Fruit fly (Drosophila melanogaster): ENCODE measurements around the gene CG43182.
A peak's percentile ranks its signal among the peaks of the same experiment; 100 is the strongest.

Gene CG43182

dm6 chrX:338123-338527, 14.7 kb upstream of the CG43182 start (continued):
- TF ChIP-seq tna (GFP tag; IDR thresholded peaks at IDR 0.05; ENCODE audit: partially characterized antibody) (no peak), Side (GFP tag; optimal IDR thresholded peaks at IDR 0.05) (no peak), Lim3 (GFP tag; IDR thresholded peaks at IDR 0.05) (no peak), Atf-2 (GFP tag; optimal IDR thresholded peaks at IDR 0.05) (no peak), ara (GFP tag; IDR thresholded peaks at IDR 0.05) (no peak), jumu (GFP tag; optimal IDR thresholded peaks at IDR 0.05) (no peak), repo (GFP tag; optimal IDR thresholded peaks at IDR 0.05) (no peak), CG1233 (GFP tag; optimal IDR thresholded peaks at IDR 0.05) (peak; percentile 68), lmd (GFP tag; IDR thresholded peaks at IDR 0.05) (peak; percentile 64), CG13296 (GFP tag; optimal IDR thresholded peaks at IDR 0.05) (peak; percentile 92), fd102C (GFP tag; optimal IDR thresholded peaks at IDR 0.05) (no peak), dan (GFP tag; IDR thresholded peaks at IDR 0.05) (no peak), CG9609 (GFP tag; optimal IDR thresholded peaks at IDR 0.05) (no peak), CG11695 (GFP tag; IDR thresholded peaks at IDR 0.05) (peak; percentile 89), Atf6 (GFP tag; IDR thresholded peaks at IDR 0.05) (peak; percentile 49; the same call in 1 of the 2 replicates), knrl (GFP tag; IDR thresholded peaks at IDR 0.05; ENCODE audit: partially characterized antibody) (no peak), CG1024 (GFP tag; IDR thresholded peaks at IDR 0.05) (no peak), CG2120 (GFP tag; optimal IDR thresholded peaks at IDR 0.05) (peak; percentile 11), cwo (GFP tag; optimal IDR thresholded peaks at IDR 0.05) (peak; percentile 74), tx (GFP tag; optimal IDR thresholded peaks at IDR 0.05) (no peak), croc (GFP tag; conservative IDR thresholded peaks at IDR 0.05) (0 out of 3 replicates have a peak, but pooled peaks have one; percentile 24), Lpt (GFP tag; optimal IDR thresholded peaks at IDR 0.05) (no peak), crol (GFP tag; IDR thresholded peaks at IDR 0.05) (no peak), CG14441 (GFP tag; IDR thresholded peaks at IDR 0.05) (no peak), exex (tag; optimal IDR thresholded peaks at IDR 0.05) (peak; percentile 15), D19A (tag; optimal IDR thresholded peaks at IDR 0.05) (peak; percentile 84), MESR4 (GFP tag; optimal IDR thresholded peaks at IDR 0.05) (no peak), Oli (tag; optimal IDR thresholded peaks at IDR 0.05) (peak; percentile 79), Vsx1 (GFP tag; optimal IDR thresholded peaks at IDR 0.05) (peak; percentile 55), Dp (GFP tag; optimal IDR thresholded peaks at IDR 0.05) (no peak), B-H1 (GFP tag; IDR thresholded peaks at IDR 0.05) (peak; percentile 52; the same call in 2 of the 3 replicates), Sry-δ (GFP tag; optimal IDR thresholded peaks at IDR 0.05) (no peak), cato (GFP tag; optimal IDR thresholded peaks at IDR 0.05; ENCODE audit: borderline replicate concordance) (no peak), CG15479 (GFP tag; optimal IDR thresholded peaks at IDR 0.05) (no peak), CG6765 (GFP tag; optimal IDR thresholded peaks at IDR 0.05) (peak; percentile 55), Elba2 (GFP tag; optimal IDR thresholded peaks at IDR 0.05) (no peak), nerfin-1 (tag; optimal IDR thresholded peaks at IDR 0.05) (peak; percentile 77), pros (GFP tag; optimal IDR thresholded peaks at IDR 0.05) (peak; percentile 20), Dip3 (GFP tag; optimal IDR thresholded peaks at IDR 0.05) (no peak), Gsc (GFP tag; IDR thresholded peaks at IDR 0.05) (no peak), Dek (tag; optimal IDR thresholded peaks at IDR 0.05) (peak; percentile 76), dimm (GFP tag; IDR thresholded peaks at IDR 0.05) (peak; percentile 28; the same call in 1 of the 2 replicates), CG43689 (GFP tag; IDR thresholded peaks at IDR 0.05) (no peak; the same call in 1 of the 2 replicates), p53 (GFP tag; optimal IDR thresholded peaks at IDR 0.05) (no peak), luna (GFP tag; optimal IDR thresholded peaks at IDR 0.05) (no peak), wek (GFP tag; optimal IDR thresholded peaks at IDR 0.05) (no peak), CG13287 (GFP tag; IDR thresholded peaks at IDR 0.05; ENCODE audit: partially characterized antibody) (no peak), Antp (GFP tag; optimal IDR thresholded peaks at IDR 0.05) (no peak), CG30403 (GFP tag; optimal IDR thresholded peaks at IDR 0.05) (peak; percentile 53), CG3838 (GFP tag; optimal IDR thresholded peaks at IDR 0.05) (no peak), chn (GFP tag; optimal IDR thresholded peaks at IDR 0.05) (no peak), CG9932 (GFP tag; IDR thresholded peaks at IDR 0.05) (peak; percentile 47; the same call in 1 of the 2 replicates)
